Worm (Caenorhabditis elegans): ENCODE measurements around the gene C09G4.4.
A peak's percentile ranks its signal among the peaks of the same experiment; 100 is the strongest.
"Not testable (repeated sequence)": the region's sequence is repeated elsewhere in the genome, so short reads cannot be mapped to it uniquely, and the experiment has no call there.

The C09G4.4 gene

DNA sequence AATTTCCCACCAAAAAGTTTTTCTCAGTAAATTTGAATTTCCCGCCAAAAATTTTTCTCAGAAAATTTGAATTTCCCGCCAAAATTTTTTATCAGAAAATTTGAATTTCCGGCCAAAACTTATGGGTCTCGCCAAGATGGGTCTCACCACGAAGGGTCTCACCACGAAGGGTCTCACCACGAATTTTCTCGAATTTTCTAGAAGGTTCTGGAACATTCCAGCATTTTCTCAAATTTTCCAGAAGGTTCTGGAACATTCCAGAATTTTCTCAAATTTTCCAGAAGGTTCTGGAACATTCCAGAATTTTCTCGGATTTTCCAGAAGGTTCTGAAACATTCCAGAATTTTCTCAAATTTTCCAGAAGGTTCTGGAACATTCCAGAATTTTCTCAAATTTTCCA, 45.4 kb upstream of the C09G4.4 start:
- TF ChIP-seq hsf-1 (GFP tag; IDR thresholded peaks at IDR 0.05), result peak; percentile 97
- TF ChIP-seq madf-6 (GFP tag; IDR thresholded peaks at IDR 0.05), result peak; percentile 54
- peak; percentile 68 for TF ChIP-seq F33H1.4 (GFP tag; IDR thresholded peaks at IDR 0.05)
- peak; percentile 17; the same call in 1 of the 2 replicates for TF ChIP-seq egrh-3 (GFP tag; IDR thresholded peaks at IDR 0.05)
- 0 out of 2 replicates have a peak, but pooled peaks have one; percentile 11 for TF ChIP-seq rcor-1 (GFP tag; IDR thresholded peaks at IDR 0.05)
- TF ChIP-seq aptf-3 (GFP tag; IDR thresholded peaks at IDR 0.05), result 0 out of 2 replicates have a peak, but pooled peaks have one; percentile 17
- 0 out of 2 replicates have a peak, but pooled peaks have one; percentile 49 for TF ChIP-seq dox-1 (GFP tag; IDR thresholded peaks at IDR 0.05)

DNA sequence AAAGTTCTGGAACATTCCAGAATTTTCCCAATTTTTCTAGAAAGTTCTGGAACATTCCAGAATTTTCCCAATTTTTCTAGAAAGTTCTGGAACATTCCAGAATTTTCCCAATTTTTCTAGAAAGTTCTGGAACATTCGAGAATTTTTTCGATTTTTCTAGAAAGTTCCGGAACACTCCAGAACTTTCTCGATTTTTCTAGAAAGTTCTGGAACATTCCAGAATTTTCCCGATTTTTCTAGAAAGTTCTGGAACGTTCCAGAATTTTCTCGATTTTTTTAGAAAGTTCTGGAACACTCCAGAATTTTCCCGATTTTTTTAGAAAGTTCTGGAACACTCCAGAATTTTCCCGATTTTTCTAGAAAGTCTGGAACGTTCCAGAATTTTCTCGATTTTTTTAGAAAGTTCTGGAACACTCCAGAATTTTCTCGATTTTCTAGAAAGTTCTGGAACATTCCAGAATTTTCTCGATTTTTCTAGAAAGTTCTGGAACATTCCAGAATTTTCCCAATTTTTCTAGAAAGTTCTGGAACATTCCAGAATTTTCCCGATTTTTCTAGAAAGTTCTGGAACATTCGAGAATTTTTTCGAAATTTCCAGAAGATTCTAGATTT, 43.9 kb upstream of the C09G4.4 start:
- TF ChIP-seq aptf-3 (GFP tag; IDR thresholded peaks at IDR 0.05), result 0 out of 2 replicates have a peak, but pooled peaks have one; percentile 16
- TF ChIP-seq attf-6 (GFP tag; IDR thresholded peaks at IDR 0.05), result peak; percentile 49; the same call in 1 of the 2 replicates
- TF ChIP-seq B0019.2 (GFP tag; conservative IDR thresholded peaks at IDR 0.05), result peak; percentile 16; the same call in 1 of the 2 replicates
- TF ChIP-seq ztf-25 (GFP tag; IDR thresholded peaks at IDR 0.05), result peak; percentile 57; the same call in 1 of the 2 replicates
- peak; percentile 84 for TF ChIP-seq madf-3 (GFP tag; IDR thresholded peaks at IDR 0.05)
- TF ChIP-seq cebp-2 (GFP tag; IDR thresholded peaks at IDR 0.05), result 0 out of 2 replicates have a peak, but pooled peaks have one; percentile 19
- TF ChIP-seq egrh-3 (GFP tag; IDR thresholded peaks at IDR 0.05), result peak; percentile 69
- peak; percentile 31 for TF ChIP-seq rpc-1 (optimal IDR thresholded peaks at IDR 0.05)
- TF ChIP-seq rpc-1 (tag; optimal IDR thresholded peaks at IDR 0.05), result not testable (repeated sequence)
- peak; percentile 27 for TF ChIP-seq F33H1.4 (GFP tag; IDR thresholded peaks at IDR 0.05)
- TF ChIP-seq madf-6 (GFP tag; IDR thresholded peaks at IDR 0.05), result peak; percentile 43
- TF ChIP-seq Y56A3A.18 (GFP tag; IDR thresholded peaks at IDR 0.05), result 0 out of 2 replicates have a peak, but pooled peaks have one; percentile 9
- peak; percentile 73 for TF ChIP-seq pbrm-1 (GFP tag; IDR thresholded peaks at IDR 0.05)
- TF ChIP-seq rcor-1 (GFP tag; IDR thresholded peaks at IDR 0.05), result peak; percentile 83
- peak; percentile 59; the same call in 1 of the 2 replicates for TF ChIP-seq D2030.7 (GFP tag; IDR thresholded peaks at IDR 0.05)
- TF ChIP-seq egl-44 (GFP tag; IDR thresholded peaks at IDR 0.05), result 0 out of 2 replicates have a peak, but pooled peaks have one; percentile 16
- TF ChIP-seq Y79H2A.3 (GFP tag; conservative IDR thresholded peaks at IDR 0.05), result peak; percentile 78
- peak; percentile 55; the same call in 1 of the 2 replicates for TF ChIP-seq ekl-4 (GFP tag; IDR thresholded peaks at IDR 0.05)
- TF ChIP-seq dox-1 (GFP tag; IDR thresholded peaks at IDR 0.05), result peak; percentile 94
- peak; percentile 90 for TF ChIP-seq ceh-40 (GFP tag; IDR thresholded peaks at IDR 0.05)
- TF ChIP-seq F39B2.1 (GFP tag; IDR thresholded peaks at IDR 0.05), result peak; percentile 66; the same call in 1 of the 2 replicates
- peak; percentile 20; the same call in 1 of the 2 replicates for TF ChIP-seq Y53F4B.3 (GFP tag; IDR thresholded peaks at IDR 0.05)
- peak; percentile 99 for TF ChIP-seq hsf-1 (GFP tag; IDR thresholded peaks at IDR 0.05)
- TF ChIP-seq egl-18 (GFP tag; IDR thresholded peaks at IDR 0.05), result 0 out of 2 replicates have a peak, but pooled peaks have one; percentile 44
- TF ChIP-seq Y95B8A.8 (GFP tag; IDR thresholded peaks at IDR 0.05), result 0 out of 2 replicates have a peak, but pooled peaks have one; percentile 5

DNA sequence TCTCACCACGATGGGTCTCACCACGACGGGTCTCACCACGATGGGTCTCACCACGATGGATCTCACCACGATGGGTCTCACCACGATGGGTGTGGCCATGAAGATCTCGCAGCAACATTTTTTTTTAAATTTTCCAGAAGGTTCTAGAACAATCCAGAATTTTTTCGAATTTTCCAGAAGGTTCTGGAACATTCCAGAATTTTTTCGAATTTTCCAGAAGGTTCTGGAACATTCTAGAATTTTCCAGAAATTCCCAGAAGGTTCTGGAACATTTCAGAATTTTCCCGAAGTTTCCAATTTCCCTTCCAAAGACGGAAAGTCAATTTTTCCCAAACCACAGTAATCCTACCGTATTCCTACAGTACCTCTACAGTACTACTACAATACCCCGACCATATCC, 42.6 kb upstream of the C09G4.4 start:
- TF ChIP-seq F33H1.4 (GFP tag; IDR thresholded peaks at IDR 0.05) (peak; percentile 52), dox-1 (GFP tag; IDR thresholded peaks at IDR 0.05) (0 out of 2 replicates have a peak, but pooled peaks have one; percentile 42), hsf-1 (GFP tag; IDR thresholded peaks at IDR 0.05) (peak; percentile 95)

DNA sequence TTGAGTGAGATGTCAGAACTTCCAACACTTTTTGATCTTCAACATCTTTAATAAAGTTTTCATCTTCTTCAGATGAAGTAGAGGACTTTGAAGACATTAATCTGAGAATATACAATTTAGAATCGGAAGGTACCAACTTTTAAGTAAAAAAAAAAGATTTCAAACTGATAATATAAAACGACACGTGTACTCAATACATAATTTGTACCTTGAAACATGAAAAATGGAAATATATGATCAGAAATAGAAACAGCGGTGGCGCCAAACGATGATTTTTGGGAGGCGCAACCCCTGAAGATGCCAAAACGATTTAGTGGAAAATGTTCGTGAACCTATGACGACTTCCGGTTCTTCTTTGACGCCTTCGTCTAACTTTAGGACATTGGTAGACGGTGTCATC, 40.3 kb upstream of the C09G4.4 start, which contains the start of gene oat-1:
Gene oat-1, minus strand, starts transcription at position 101 of the 400 bp plus-strand sequence.
- TF ChIP-seq F23B12.7 (tag; optimal IDR thresholded peaks at IDR 0.05; ENCODE audit: insufficient read depth) (no peak), hmg-20 (GFP tag; IDR thresholded peaks at IDR 0.05) (no peak), madf-3 (GFP tag; IDR thresholded peaks at IDR 0.05) (no peak), bed-2 (GFP tag; IDR thresholded peaks at IDR 0.05) (no peak), ets-4 (GFP tag; optimal IDR thresholded peaks at IDR 0.05) (no peak), Y95B8A.8 (GFP tag; IDR thresholded peaks at IDR 0.05) (no peak)

DNA sequence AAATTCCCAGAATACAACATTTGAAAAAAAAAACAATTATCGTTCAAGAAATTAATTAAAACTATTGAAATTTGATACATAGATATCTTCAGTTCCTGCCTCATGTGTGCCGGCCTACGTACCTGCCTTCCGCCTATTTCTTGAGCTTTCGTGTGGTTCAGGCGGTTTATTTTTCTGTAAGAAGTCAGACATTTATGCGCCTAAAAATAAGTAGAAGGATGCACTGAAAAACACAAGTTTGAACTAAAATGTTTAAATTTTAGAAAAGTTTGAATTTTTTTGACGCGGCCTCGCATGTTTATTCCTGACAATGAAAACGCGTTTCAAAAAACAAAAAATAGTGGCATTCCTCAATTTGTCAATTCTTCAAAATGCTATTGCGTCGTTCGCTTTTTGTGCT, 39.0 kb upstream of the C09G4.4 start, which contains the start of gene C28C12.11:
Gene C28C12.11, plus strand, starts transcription at position 301 of the 400 bp plus-strand sequence.
- TF ChIP-seq D2030.7 (GFP tag; IDR thresholded peaks at IDR 0.05) (no peak), C06A6.2 (GFP tag; conservative IDR thresholded peaks at IDR 0.05) (no peak), ekl-4 (GFP tag; IDR thresholded peaks at IDR 0.05) (no peak), cebp-2 (GFP tag; IDR thresholded peaks at IDR 0.05) (no peak), mcd-1 (GFP tag; IDR thresholded peaks at IDR 0.05) (no peak), ccch-3 (GFP tag; optimal IDR thresholded peaks at IDR 0.05) (no peak)
